Worm (Caenorhabditis elegans): ENCODE measurements around the gene F33H12.7.
A peak's percentile ranks its signal among the peaks of the same experiment; 100 is the strongest.
"Not testable (repeated sequence)": the region's sequence is repeated elsewhere in the genome, so short reads cannot be mapped to it uniquely, and the experiment has no call there.

The F33H12.7 gene

DNA sequence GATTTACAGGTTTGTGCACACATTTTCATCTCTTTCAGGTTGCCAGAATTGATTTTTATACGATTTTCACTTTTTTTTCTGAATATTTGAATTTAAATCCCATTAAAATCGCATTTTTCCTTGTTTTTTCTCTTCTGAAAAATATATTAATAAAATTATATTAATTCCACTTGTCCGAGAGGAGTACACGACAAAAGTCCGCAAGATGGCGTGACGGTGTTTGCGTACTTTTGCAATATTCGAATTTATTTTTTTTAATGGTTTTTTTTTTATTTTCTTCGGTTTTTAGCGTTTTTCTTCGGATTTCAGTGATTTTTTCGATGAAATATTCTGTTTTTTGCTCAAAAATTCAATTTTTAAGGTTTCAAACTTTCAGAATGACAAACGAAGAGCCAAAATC is 21.8 kb downstream of the F33H12.7 start, which contains the start of gene usp-39 (continued):
- TF ChIP-seq ceh-82 (tag; optimal IDR thresholded peaks at IDR 0.05) (no peak), ZK546.5 (tag; optimal IDR thresholded peaks at IDR 0.05) (peak; percentile 30), lin-39 (tag; optimal IDR thresholded peaks at IDR 0.05) (no peak), nhr-11 (tag; optimal IDR thresholded peaks at IDR 0.05) (no peak), aly-2 (tag; optimal IDR thresholded peaks at IDR 0.05) (no peak), mdl-1 (tag; optimal IDR thresholded peaks at IDR 0.05) (peak in 1 of 2 experiments; percentile 28), unc-62 (GFP tag; optimal IDR thresholded peaks at IDR 0.05) (no peak), alr-1 (tag; optimal IDR thresholded peaks at IDR 0.05) (no peak), sem-4 (tag; optimal IDR thresholded peaks at IDR 0.05) (peak; percentile 85), mbf-1 (tag; optimal IDR thresholded peaks at IDR 0.05) (no peak), sma-3 (GFP tag; optimal IDR thresholded peaks at IDR 0.05) (no peak), snpc-4 (tag; optimal IDR thresholded peaks at IDR 0.05) (peak; percentile 65), nhr-21 (tag; optimal IDR thresholded peaks at IDR 0.05) (peak; percentile 38), ztf-1 (GFP tag; conservative IDR thresholded peaks at IDR 0.05) (no peak), elt-3 (tag; optimal IDR thresholded peaks at IDR 0.05) (no peak), skn-1 (tag; optimal IDR thresholded peaks at IDR 0.05) (no peak), dmd-4 (tag; optimal IDR thresholded peaks at IDR 0.05) (no peak), nhr-12 (tag; optimal IDR thresholded peaks at IDR 0.05) (peak; percentile 41), ceh-16 (tag; optimal IDR thresholded peaks at IDR 0.05) (peak; percentile 4), gmeb-1 (tag; optimal IDR thresholded peaks at IDR 0.05) (peak; percentile 88), lsy-2 (tag; optimal IDR thresholded peaks at IDR 0.05) (peak; percentile 84 to 93), ztf-4 (tag; optimal IDR thresholded peaks at IDR 0.05) (peak; percentile 17), nhr-6 (tag; optimal IDR thresholded peaks at IDR 0.05) (peak; percentile 33), ztf-11 (tag; optimal IDR thresholded peaks at IDR 0.05) (no peak), zag-1 (tag; optimal IDR thresholded peaks at IDR 0.05) (peak; percentile 13), unc-39 (tag; optimal IDR thresholded peaks at IDR 0.05) (no peak), R02D3.7 (tag; optimal IDR thresholded peaks at IDR 0.05) (peak; percentile 6)

DNA sequence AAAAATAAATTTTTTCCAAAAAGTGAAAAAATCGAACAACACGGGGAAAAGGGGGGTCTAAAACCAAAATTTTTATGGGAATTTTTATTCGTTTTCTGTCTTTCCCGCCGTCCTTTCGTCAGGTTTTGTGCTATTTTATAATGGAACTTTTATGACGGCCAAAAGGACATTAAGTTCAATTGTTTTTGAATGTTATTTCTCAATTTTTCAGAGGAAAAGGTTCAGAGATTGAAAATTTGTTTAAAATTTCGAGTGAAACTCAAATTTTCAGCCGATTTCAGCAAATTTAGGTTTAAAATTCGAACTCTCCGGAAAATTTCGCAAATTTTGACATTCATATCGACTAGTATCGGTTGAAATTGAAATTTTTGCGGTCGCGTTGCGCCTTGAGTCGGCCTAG is 22.7 kb downstream of the F33H12.7 start, which contains the start of gene nep-18:
Gene nep-18 (minus strand): TSS at position 101 of the 400 bp plus-strand sequence.
- no peak for TF ChIP-seq sma-9 (GFP tag; optimal IDR thresholded peaks at IDR 0.05)
- TF ChIP-seq sma-9 (tag; optimal IDR thresholded peaks at IDR 0.05), result no peak
- TF ChIP-seq fos-1 (tag; optimal IDR thresholded peaks at IDR 0.05), result no peak
- TF ChIP-seq mbf-1 (tag; optimal IDR thresholded peaks at IDR 0.05), result no peak
- TF ChIP-seq lin-11 (tag; optimal IDR thresholded peaks at IDR 0.05), result no peak
- TF ChIP-seq zag-1 (tag; optimal IDR thresholded peaks at IDR 0.05), result no peak
- TF ChIP-seq ama-1 (optimal IDR thresholded peaks at IDR 0.05), result no peak
- no peak for TF ChIP-seq elt-1 (tag; optimal IDR thresholded peaks at IDR 0.05)
- no peak for TF ChIP-seq nhr-12 (tag; optimal IDR thresholded peaks at IDR 0.05)
- TF ChIP-seq crh-2 (tag; optimal IDR thresholded peaks at IDR 0.05), result no peak
- no peak for TF ChIP-seq nhr-23 (tag; optimal IDR thresholded peaks at IDR 0.05)
- TF ChIP-seq sem-4 (tag; optimal IDR thresholded peaks at IDR 0.05), result no peak
- no peak for TF ChIP-seq snpc-4 (tag; optimal IDR thresholded peaks at IDR 0.05)
- TF ChIP-seq ztf-4 (tag; optimal IDR thresholded peaks at IDR 0.05), result no peak
- TF ChIP-seq ceh-16 (tag; optimal IDR thresholded peaks at IDR 0.05), result no peak
- no peak for TF ChIP-seq unc-55 (GFP tag; optimal IDR thresholded peaks at IDR 0.05)

DNA sequence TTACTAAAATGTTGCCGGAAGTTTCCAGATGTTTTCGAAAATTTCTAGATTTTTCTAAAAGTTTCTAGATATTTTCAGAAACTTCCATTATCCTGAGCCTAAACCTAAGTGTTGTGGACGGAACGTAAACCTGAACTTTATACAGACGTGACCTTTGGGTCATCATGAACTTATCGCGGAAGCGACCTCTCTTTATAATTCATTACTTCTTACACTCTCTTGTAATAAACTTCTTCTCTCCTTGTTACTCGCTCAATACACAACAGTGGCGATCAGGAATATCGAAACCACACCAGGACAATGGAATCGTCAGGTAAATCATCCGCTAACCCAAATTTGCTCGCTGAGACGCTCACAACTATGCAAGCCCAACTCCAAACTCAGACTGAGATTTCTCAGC is 33.0 kb downstream of the F33H12.7 start, which contains the start of gene K02F6.1:
Gene K02F6.1 (plus strand): TSS at position 301 of the 400 bp plus-strand sequence.
- not testable (repeated sequence) for TF ChIP-seq C34F6.9, gmeb-1, F13H6.1 (tag; optimal IDR thresholded peaks at IDR 0.05)

DNA sequence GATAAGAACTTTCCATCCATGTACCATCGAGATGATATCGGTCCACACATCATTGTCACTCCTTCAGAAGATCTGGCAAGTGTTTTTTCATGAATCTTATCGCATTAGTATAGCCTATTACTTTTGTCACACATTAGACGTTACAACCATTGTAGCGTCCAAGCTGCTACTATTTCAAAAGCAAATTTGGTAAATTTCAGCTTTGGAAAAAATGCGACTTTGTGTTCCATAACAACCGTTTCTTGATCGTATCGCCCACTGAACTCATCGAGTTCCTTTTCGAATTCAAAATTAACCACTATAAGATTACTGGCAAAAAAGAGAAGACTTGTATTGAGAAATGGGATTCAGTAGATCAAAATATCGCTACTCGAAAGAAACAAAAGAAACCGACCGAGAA is 33.7 kb downstream of the F33H12.7 start:
- no peak for TF ChIP-seq sma-9 (GFP tag; optimal IDR thresholded peaks at IDR 0.05)
- TF ChIP-seq sma-9 (tag; optimal IDR thresholded peaks at IDR 0.05), result no peak
- TF ChIP-seq peb-1 (tag; optimal IDR thresholded peaks at IDR 0.05), result no peak
- TF ChIP-seq lin-39 (tag; optimal IDR thresholded peaks at IDR 0.05), result no peak
- TF ChIP-seq unc-62 (GFP tag; optimal IDR thresholded peaks at IDR 0.05), result no peak
- no peak for TF ChIP-seq lin-11 (tag; optimal IDR thresholded peaks at IDR 0.05)
- no peak for TF ChIP-seq F13H6.1 (tag; optimal IDR thresholded peaks at IDR 0.05)
- no peak for TF ChIP-seq lin-13 (GFP tag; optimal IDR thresholded peaks at IDR 0.05)
- no peak for TF ChIP-seq unc-39 (tag; optimal IDR thresholded peaks at IDR 0.05)
- no peak for TF ChIP-seq ZK546.5 (tag; optimal IDR thresholded peaks at IDR 0.05)
